Fruit fly (Drosophila melanogaster) Kc167 (cell line): ENCODE measurements around the gene Dup99B.

Experiments
- h ChIP-seq: fragments of >200 bp; optimal IDR thresholded peaks from 3 replicates; lab custom pipeline; 2018; ENCODE audit warnings: missing external identifiers
- ttk ChIP-seq: sonication (Bioruptor generic); optimal IDR thresholded peaks from 2 replicates; lab custom pipeline; 2017; ENCODE audit warnings: missing external identifiers

dm6 chr3R:29675333-29675732 lies 39.8 kb downstream of the Dup99B start, which contains the start of the genes Bub3 and Cap-D2:
- TF ChIP-seq ttk: no peak
- TF ChIP-seq h (lab: Kevin White, UChicago): no peak
